Fruit fly (Drosophila melanogaster) whole organism, adult: ENCODE results near the gene Snup.

Source experiments
- CG11617 ChIP-seq: fragments of 200-800 bp; sonication (Bioruptor generic); optimal IDR thresholded peaks from 2 replicates; lab custom pipeline; 2017; ENCODE audit warnings: mild to moderate bottlenecking, missing biosample characterization, missing genetic modification reagents, missing genetic modification characterization
- CG12768 ChIP-seq: fragments of 200-800 bp; sonication (Bioruptor generic); optimal IDR thresholded peaks from 2 replicates; lab custom pipeline; 2017; ENCODE audit warnings: missing biosample characterization, missing genetic modification characterization, mild to moderate bottlenecking, moderate library complexity, missing genetic modification reagents
- CG14711 ChIP-seq: fragments of 200-800 bp; sonication (Bioruptor generic); optimal IDR thresholded peaks from 2 replicates; lab custom pipeline; 2018; ENCODE audit warnings: missing biosample characterization, mild to moderate bottlenecking, missing genetic modification characterization, moderate library complexity
- CG1620 ChIP-seq: fragments of 200-800 bp; sonication (Bioruptor generic); optimal IDR thresholded peaks from 2 replicates; lab custom pipeline; 2016; ENCODE audit warnings: missing biosample characterization, missing genetic modification characterization
- CG33017 ChIP-seq: fragments of 200-800 bp; sonication (Bioruptor generic); optimal IDR thresholded peaks from 2 replicates; lab custom pipeline; 2018; ENCODE audit warnings: missing biosample characterization, mild to moderate bottlenecking, missing genetic modification characterization, moderate library complexity
- CG5204 ChIP-seq: fragments of 200-800 bp; sonication (Bioruptor generic); optimal IDR thresholded peaks from 2 replicates; lab custom pipeline; 2016; ENCODE audit warnings: missing biosample characterization, missing genetic modification characterization
- CG7045 ChIP-seq: fragments of 200-800 bp; sonication (Bioruptor generic); optimal IDR thresholded peaks from 2 replicates; lab custom pipeline; 2017; ENCODE audit warnings: missing biosample characterization, mild to moderate bottlenecking, missing genetic modification characterization
- CG7101 ChIP-seq: fragments of 200-800 bp; sonication (Bioruptor generic); optimal IDR thresholded peaks from 2 replicates; lab custom pipeline; 2018; ENCODE audit warnings: missing biosample characterization, mild to moderate bottlenecking, missing genetic modification characterization, moderate library complexity
- Clk ChIP-seq: fragments of 200-800 bp; sonication (Bioruptor generic); optimal IDR thresholded peaks from 2 replicates; lab custom pipeline; 2017; ENCODE audit warnings: missing biosample characterization, missing genetic modification characterization
- Crg-1 ChIP-seq: fragments of 200-800 bp; sonication (Bioruptor generic); optimal IDR thresholded peaks from 2 replicates; lab custom pipeline; 2016; ENCODE audit warnings: missing biosample characterization, missing genetic modification characterization
- Hr96 ChIP-seq: fragments of 200-800 bp; sonication (Bioruptor generic); optimal IDR thresholded peaks from 2 replicates; lab custom pipeline; 2016; ENCODE audit warnings: missing biosample characterization, missing genetic modification characterization
- Mnt ChIP-seq: fragments of 200-800 bp; sonication (Bioruptor generic); optimal IDR thresholded peaks from 2 replicates; lab custom pipeline; 2016; ENCODE audit warnings: missing biosample characterization, mild to moderate bottlenecking, missing genetic modification characterization
- bab1 ChIP-seq: fragments of 200-800 bp; sonication (Bioruptor generic); optimal IDR thresholded peaks from 3 replicates; lab custom pipeline; 2019; ENCODE audit warnings: missing biosample characterization, mild to moderate bottlenecking, missing genetic modification characterization, moderate library complexity
- cic ChIP-seq: fragments of 200-800 bp; sonication (Bioruptor generic); optimal IDR thresholded peaks from 2 replicates; lab custom pipeline; 2017; ENCODE audit warnings: missing biosample characterization, mild to moderate bottlenecking, missing genetic modification characterization, moderate library complexity
- cnc ChIP-seq, 2 experiments: fragments of >200 bp; optimal IDR thresholded peaks; 2 replicates each; lab custom pipeline; 2017
- kay ChIP-seq: fragments of 200-800 bp; sonication (Bioruptor generic); peaks from one replicate; lab custom pipeline; 2016; ENCODE audit warnings: missing biosample characterization, missing genetic modification characterization, borderline replicate concordance
- ovo ChIP-seq: fragments of 200-800 bp; sonication (Bioruptor generic); optimal IDR thresholded peaks from 2 replicates; lab custom pipeline; 2016; ENCODE audit warnings: missing biosample characterization, missing genetic modification characterization
- pad ChIP-seq: fragments of 200-800 bp; sonication (Bioruptor generic); optimal IDR thresholded peaks from 3 replicates; lab custom pipeline; 2017; ENCODE audit warnings: missing biosample characterization, missing genetic modification characterization, mild to moderate bottlenecking, moderate library complexity, missing genetic modification reagents
- tj ChIP-seq: fragments of 200-800 bp; sonication (Bioruptor generic); optimal IDR thresholded peaks from 3 replicates; lab custom pipeline; 2017; ENCODE audit warnings: missing biosample characterization, mild to moderate bottlenecking, missing genetic modification characterization, moderate library complexity
- toe ChIP-seq: fragments of 200-800 bp; sonication (Bioruptor generic); optimal IDR thresholded peaks from 2 replicates; lab custom pipeline; 2016; ENCODE audit warnings: missing biosample characterization, missing genetic modification characterization

Gene Snup

DNA sequence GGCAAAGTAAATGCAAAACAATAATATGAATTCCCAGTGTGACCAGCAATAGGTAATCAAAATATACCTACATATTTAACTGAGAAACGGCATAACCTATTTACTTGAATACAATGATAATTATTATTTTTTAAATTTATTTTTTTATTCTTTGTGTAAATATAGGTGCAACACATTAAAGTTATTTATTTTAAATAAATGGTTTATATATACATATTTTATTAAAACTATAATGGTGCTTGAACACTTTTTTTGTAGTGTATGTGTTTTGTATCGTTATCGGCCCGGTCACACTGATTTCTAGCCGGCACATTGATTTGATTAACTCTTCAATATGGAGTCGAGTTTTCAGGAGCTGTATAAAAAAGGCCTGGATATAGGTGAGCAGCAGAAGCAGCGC, at the start of gene Snup, which contains the start of the genes ProRS-m and CG42304:
Gene Snup, plus strand, starts transcription at position 289 of the 400 bp plus-strand sequence.
Gene ProRS-m, minus strand, starts transcription at position 51 of the 400 bp plus-strand sequence.
Gene CG42304, plus strand, starts transcription at position 289 of the 400 bp plus-strand sequence.
- peak; percentile 21 for TF ChIP-seq CG12768 (GFP tag; lab: Kevin White, UChicago)
- TF ChIP-seq CG1620 (GFP tag; lab: Kevin White, UChicago): no peak
- TF ChIP-seq pad (GFP tag; lab: Kevin White, UChicago): peak; percentile 0
- TF ChIP-seq ovo (GFP tag; lab: Kevin White, UChicago): no peak
- TF ChIP-seq Clk (GFP tag; lab: Kevin White, UChicago): no peak
- peak; percentile 81 for TF ChIP-seq CG14711 (tag; lab: Kevin White, UChicago)
- TF ChIP-seq CG7101 (tag; lab: Kevin White, UChicago): peak; percentile 76
- TF ChIP-seq CG33017 (tag; lab: Kevin White, UChicago): peak; percentile 60
- peak; percentile 37 for TF ChIP-seq bab1 (GFP tag; lab: Kevin White, UChicago)
- peak; percentile 55 for TF ChIP-seq CG7045 (GFP tag; lab: Kevin White, UChicago)

DNA sequence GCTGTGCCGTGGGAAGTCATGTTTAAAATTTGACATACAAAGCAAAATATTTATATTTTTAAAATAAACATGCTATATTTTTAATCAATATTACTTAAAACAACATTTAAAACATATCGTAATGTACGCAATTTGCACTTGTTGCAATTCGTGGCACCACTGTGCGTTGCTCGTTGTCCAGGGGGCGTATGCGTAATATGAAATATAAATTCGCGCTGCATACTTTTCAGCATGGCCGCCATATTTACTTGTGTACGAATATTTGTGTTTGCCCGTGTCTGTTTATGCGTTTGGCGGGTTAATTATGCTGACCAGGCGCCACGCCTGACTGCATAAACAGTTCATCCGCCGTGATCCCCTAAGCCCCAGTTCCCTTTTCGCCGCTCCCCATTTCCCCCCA, 43.1 kb upstream of the Snup start:
- TF ChIP-seq CG11617 (no peak), CG33017 (tag; lab: Kevin White, UChicago) (no peak), Clk (GFP tag; lab: Kevin White, UChicago) (no peak), kay (no peak)

DNA sequence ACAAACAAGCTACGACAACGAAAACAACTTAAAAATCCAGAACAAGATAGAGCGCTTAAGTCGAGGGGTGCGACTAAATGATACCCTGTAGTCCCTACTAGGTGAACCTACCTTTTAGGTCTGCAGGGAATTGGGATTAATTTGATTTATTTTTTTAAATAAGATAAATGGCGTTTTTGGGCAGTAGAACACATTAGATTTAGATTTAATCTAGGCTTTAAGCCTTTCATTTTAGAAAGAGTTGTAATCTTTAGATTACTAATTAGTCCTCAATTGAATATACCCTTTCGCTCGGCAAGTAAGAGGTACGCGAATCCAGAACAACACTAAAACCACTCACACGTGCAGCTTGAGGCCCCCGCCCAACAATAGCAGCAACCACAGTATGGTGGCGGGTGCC, 37.7 kb upstream of the Snup start:
- TF ChIP-seq ovo (GFP tag; lab: Kevin White, UChicago) (no peak), CG11617 (no peak)

DNA sequence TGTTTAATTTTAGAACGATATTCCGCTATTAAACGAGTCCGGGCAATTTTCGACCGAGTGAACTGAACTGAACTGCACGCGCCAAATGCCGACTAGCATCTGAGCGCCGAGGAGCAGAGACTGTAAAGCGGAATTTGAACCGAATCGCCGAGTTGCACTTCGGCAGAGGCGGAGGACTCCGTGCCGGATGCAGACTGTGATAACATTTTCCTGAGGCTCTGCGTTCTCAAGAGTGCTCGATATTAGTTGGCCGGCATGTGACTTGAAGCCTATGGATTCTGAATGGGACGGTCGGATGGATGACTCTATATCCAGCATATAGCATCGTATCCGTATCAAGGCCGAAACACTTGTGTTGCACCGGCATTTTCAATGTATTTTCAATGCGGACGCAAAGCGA, 21.9 kb upstream of the Snup start, which contains the start of gene Pxn:
Gene Pxn, minus strand, starts transcription at position 101 of the 400 bp plus-strand sequence.
- TF ChIP-seq tj (GFP tag; lab: Kevin White, UChicago) (no peak), pad (GFP tag; lab: Kevin White, UChicago) (no peak), bab1 (GFP tag; lab: Kevin White, UChicago) (no peak)

DNA sequence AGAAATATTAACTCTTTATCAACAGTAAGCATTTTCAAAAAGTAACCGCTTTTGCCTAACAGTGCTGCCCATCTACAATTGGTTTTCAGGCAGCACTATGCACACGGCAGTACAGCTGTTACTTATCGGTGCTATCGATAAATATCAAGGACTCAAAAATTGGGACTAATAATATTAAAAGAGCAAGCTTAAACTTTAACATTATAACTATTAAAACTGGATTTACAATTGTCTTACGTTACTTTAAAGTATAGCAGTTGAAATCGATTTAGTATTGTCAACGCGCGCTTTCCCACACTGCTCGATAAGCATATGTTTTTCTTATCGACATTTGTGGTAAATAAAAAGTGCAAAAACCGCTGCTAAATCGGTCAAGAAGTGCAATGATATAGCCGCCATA, 20.5 kb upstream of the Snup start, which contains the start of the genes CG42245 and MEP-1:
Gene CG42245, plus strand, starts transcription at position 310 of the 400 bp plus-strand sequence.
Gene MEP-1, plus strand, starts transcription at position 310 of the 400 bp plus-strand sequence.
- TF ChIP-seq Mnt (GFP tag; lab: Kevin White, UChicago): peak; percentile 66
- TF ChIP-seq CG1620 (GFP tag; lab: Kevin White, UChicago): peak; percentile 70
- TF ChIP-seq kay: no peak
- peak; percentile 67 for TF ChIP-seq CG7101 (tag; lab: Kevin White, UChicago)
- no peak for TF ChIP-seq tj (GFP tag; lab: Kevin White, UChicago)
- peak; percentile 24 for TF ChIP-seq ovo (GFP tag; lab: Kevin White, UChicago)
- TF ChIP-seq CG14711 (tag; lab: Kevin White, UChicago): peak; percentile 64
- peak; percentile 59 for TF ChIP-seq CG33017 (tag; lab: Kevin White, UChicago)
- peak; percentile 17 for TF ChIP-seq CG12768 (GFP tag; lab: Kevin White, UChicago)
- no peak for TF ChIP-seq cnc (optimal IDR thresholded peaks at IDR 0.05; lab: Kevin White, UChicago)
- TF ChIP-seq toe (GFP tag; lab: Kevin White, UChicago): peak; percentile 78
- peak; percentile 61 for TF ChIP-seq CG5204 (GFP tag; lab: Kevin White, UChicago)
- TF ChIP-seq CG11617: peak; percentile 51
- TF ChIP-seq bab1 (GFP tag; lab: Kevin White, UChicago): peak; percentile 22
- TF ChIP-seq CG7045 (GFP tag; lab: Kevin White, UChicago): peak; percentile 45
- TF ChIP-seq Crg-1 (GFP tag; lab: Kevin White, UChicago): peak; percentile 53
- no peak for TF ChIP-seq cic (GFP tag; lab: Kevin White, UChicago)
- TF ChIP-seq Hr96 (GFP tag; lab: Kevin White, UChicago): peak; percentile 65
- peak; percentile 52 for TF ChIP-seq pad (GFP tag; lab: Kevin White, UChicago)
- peak; percentile 37 for TF ChIP-seq Clk (GFP tag; lab: Kevin White, UChicago)

DNA sequence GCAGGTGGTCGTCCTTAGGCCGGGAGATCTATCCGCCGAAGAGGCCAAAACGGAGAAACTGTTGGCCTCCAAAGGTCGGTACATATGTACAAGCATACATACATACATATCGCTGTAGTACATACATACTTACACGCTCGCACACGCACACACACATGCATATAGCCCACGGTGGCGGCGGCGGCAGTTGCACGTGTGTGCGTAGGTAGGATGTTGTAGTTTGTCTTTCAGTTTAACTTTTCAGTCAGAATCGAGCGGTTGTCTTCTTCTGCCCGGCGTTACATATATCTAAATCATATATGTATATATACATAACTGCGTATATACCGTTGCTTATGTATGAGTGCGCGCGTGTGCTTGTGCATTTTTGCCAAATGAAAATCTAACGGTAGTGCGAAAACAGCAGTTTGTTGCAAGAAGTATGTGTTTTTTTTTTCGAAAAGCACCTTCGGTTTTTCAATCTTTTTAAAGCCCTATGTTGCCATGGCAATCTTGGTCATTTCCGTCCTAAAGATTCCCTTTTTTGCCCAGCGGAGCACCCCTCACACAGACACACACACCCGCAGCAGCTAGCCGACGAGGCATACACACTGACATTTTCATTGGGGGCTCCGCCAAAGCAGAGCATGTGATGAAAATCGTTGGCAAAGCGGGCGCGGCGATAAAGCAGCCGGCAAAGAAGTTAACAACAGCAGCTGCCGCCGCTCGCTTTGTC, 19.7 kb upstream of the Snup start:
- TF ChIP-seq cnc (optimal IDR thresholded peaks at IDR 0.05; lab: Kevin White, UChicago): no peak
- no peak for TF ChIP-seq kay
- no peak for TF ChIP-seq bab1 (GFP tag; lab: Kevin White, UChicago)
- no peak for TF ChIP-seq cic (GFP tag; lab: Kevin White, UChicago)
- TF ChIP-seq CG5204 (GFP tag; lab: Kevin White, UChicago): no peak
- no peak for TF ChIP-seq CG7045 (GFP tag; lab: Kevin White, UChicago)
- no peak for TF ChIP-seq CG12768 (GFP tag; lab: Kevin White, UChicago)
- TF ChIP-seq toe (GFP tag; lab: Kevin White, UChicago): no peak
- TF ChIP-seq CG33017 (tag; lab: Kevin White, UChicago): no peak

DNA sequence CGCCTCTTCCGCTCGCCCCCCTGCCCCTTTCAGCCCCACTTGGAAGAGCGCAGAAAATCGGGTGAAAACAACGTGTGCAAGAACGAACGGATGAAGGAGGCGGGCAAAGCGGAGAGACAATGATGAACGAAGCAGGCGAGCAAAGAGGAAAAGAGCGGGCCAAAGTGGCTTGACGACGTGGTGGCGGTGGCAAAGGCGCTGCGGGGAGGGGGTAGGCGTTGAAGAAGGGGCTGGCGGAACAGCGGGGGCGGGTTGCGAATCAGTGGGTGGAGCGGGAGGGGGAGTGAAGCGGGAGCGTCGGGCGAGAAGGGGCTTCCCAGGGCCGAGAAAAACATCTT, 19.2 kb upstream of the Snup start:
- TF ChIP-seq CG1620 (GFP tag; lab: Kevin White, UChicago) (no peak), kay (no peak), CG5204 (GFP tag; lab: Kevin White, UChicago) (no peak), CG11617 (no peak), cic (GFP tag; lab: Kevin White, UChicago) (peak; percentile 74), tj (GFP tag; lab: Kevin White, UChicago) (peak; percentile 24), Crg-1 (GFP tag; lab: Kevin White, UChicago) (no peak), Hr96 (GFP tag; lab: Kevin White, UChicago) (no peak), Mnt (GFP tag; lab: Kevin White, UChicago) (peak; percentile 8)
